Fruit fly (Drosophila melanogaster) Kc167 (cell line): ENCODE measurements around the gene trc.

Experiments used
- Myc ChIP-seq: fragments of >200 bp; optimal IDR thresholded peaks from 2 replicates; lab custom pipeline; 2017; ENCODE audit warnings: missing external identifiers
- Sin3A ChIP-seq: fragments of >200 bp; optimal IDR thresholded peaks from 2 replicates; lab custom pipeline; 2018; ENCODE audit warnings: missing external identifiers
- h ChIP-seq: fragments of >200 bp; optimal IDR thresholded peaks from 3 replicates; lab custom pipeline; 2018; ENCODE audit warnings: missing external identifiers
- insv ChIP-seq: fragments of >200 bp; optimal IDR thresholded peaks from 3 replicates; lab custom pipeline; 2018; ENCODE audit warnings: missing external identifiers
- psq ChIP-seq: fragments of >200 bp; optimal IDR thresholded peaks from 2 replicates; lab custom pipeline; 2017; ENCODE audit warnings: missing external identifiers
- ttk ChIP-seq: sonication (Bioruptor generic); optimal IDR thresholded peaks from 2 replicates; lab custom pipeline; 2017; ENCODE audit warnings: missing external identifiers

trc gene

DNA sequence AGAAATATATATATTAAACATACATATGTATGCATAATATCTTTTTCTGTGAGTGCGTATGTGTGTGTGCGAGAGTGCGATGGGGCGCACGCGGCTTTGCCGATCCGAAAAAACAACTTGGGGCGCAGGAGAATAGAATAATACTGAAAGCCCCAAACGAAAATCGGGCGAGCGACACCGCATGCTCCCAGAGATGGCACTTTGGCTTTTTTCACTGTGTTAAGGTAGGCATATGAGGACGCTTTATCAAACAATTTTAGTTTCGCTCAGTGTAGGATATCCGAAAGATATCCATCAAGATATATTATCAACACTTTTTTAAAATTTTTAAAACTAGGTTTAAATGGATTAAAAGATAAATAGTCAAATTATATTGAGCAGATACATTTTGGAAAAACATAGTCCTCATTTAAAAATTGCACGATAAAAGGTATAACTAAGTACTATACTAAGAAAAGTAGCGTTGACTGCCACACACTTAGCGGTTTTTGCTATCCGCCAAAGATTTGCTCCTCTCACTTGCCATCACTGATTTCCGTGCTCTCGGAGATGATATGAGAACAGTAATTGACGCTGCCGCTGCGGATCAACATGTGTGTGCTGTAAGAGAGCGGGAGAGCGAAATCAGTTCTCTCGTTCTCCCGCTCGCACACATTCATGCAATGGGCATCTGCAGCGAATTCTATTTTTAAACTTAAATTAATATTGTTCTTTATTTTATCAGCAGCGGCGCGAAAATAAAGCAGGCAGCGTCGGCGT lies 43.0 kb downstream of the trc start:
- TF ChIP-seq ttk (lab: Kevin White, UChicago) (no peak), Myc (lab: Kevin White, UChicago) (no peak), psq (lab: Kevin White, UChicago) (no peak)

DNA sequence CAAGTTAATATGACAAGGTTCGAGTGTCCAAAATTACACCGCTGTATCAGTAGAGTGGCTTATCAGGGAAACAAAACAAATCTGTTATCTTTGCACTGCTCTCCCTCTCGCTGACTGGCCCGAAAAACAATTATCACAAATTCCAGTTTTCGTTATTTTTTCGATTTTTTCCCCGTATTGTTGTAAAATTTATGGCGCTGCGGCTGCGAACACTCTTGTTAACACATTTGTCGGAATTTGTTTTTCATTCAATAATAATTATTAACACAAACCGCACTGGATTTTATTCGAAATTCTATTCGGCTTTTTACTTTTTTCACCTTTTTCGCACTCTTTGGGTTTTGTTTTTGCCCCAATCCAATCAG lies 43.6 kb downstream of the trc start:
- TF ChIP-seq psq (lab: Kevin White, UChicago), result no peak
- no peak for TF ChIP-seq h (lab: Kevin White, UChicago)
- TF ChIP-seq insv (lab: Kevin White, UChicago), result no peak
- TF ChIP-seq Sin3A (lab: Kevin White, UChicago), result no peak
- no peak for TF ChIP-seq Myc (lab: Kevin White, UChicago)
- TF ChIP-seq ttk (lab: Kevin White, UChicago), result no peak

DNA sequence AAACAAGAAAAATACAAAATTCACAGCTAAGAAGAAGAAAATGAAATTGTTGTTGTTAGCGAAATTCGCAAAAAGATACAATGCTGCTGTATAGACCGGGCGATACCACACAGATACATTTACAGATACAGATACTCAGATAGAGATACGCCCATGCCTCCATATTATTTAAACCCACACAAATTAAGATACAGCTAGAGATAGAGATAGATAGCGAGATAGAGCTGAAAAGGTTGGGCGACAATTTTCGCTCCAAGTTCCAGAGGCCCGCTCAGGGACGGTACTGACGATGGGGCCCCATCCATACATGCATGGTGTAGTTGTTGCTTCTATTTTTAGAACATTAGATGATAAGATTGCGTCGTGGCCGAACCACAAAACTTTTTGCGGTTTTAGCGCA lies 46.5 kb downstream of the trc start:
- no peak for TF ChIP-seq Sin3A (lab: Kevin White, UChicago)
- TF ChIP-seq insv (lab: Kevin White, UChicago), result no peak
- no peak for TF ChIP-seq Myc (lab: Kevin White, UChicago)
- no peak for TF ChIP-seq psq (lab: Kevin White, UChicago)
- no peak for TF ChIP-seq h (lab: Kevin White, UChicago)
- TF ChIP-seq ttk (lab: Kevin White, UChicago), result no peak
